Worm (Caenorhabditis elegans) whole organism, L4 larva: ENCODE results near the gene ric-7.

Experiments
- F26F4.8 ChIP-seq: fragments of 200-800 bp; sonication (Bioruptor generic); conservative IDR thresholded peaks from 2 replicates; pipeline ENCODE4 v1.3.6; 2022; ENCODE audit warnings: missing genetic modification characterization, missing compliant biosample characterization
- F37D6.2 ChIP-seq: sonication (generic microtip); optimal IDR thresholded peaks from 2 replicates; lab custom pipeline; 2016; ENCODE audit warnings: mild to moderate bottlenecking, missing genetic modification characterization, missing compliant biosample characterization
- F49E8.2 ChIP-seq: sonication (generic microtip); optimal IDR thresholded peaks from 2 replicates; lab custom pipeline; 2016; ENCODE audit warnings: missing compliant biosample characterization, mild to moderate bottlenecking, missing genetic modification characterization, borderline replicate concordance
- T20F7.1 ChIP-seq: fragments of 200-800 bp; sonication (Bioruptor generic); optimal IDR thresholded peaks from 2 replicates; lab custom pipeline; 2018; ENCODE audit warnings: mild to moderate bottlenecking, missing genetic modification characterization, missing compliant biosample characterization
- Y105C5A.15 ChIP-seq: fragments of 200-800 bp; sonication (Bioruptor generic); IDR thresholded peaks from 2 replicates; pipeline ENCODE4 v1.3.6; 2022; ENCODE audit warnings: missing genetic modification characterization, missing compliant biosample characterization
- ceh-20 ChIP-seq: fragments of 200-800 bp; sonication (Bioruptor generic); IDR thresholded peaks from 2 replicates; pipeline ENCODE4 v1.3.6; 2022; ENCODE audit warnings: missing genetic modification reagents, missing genetic modification characterization, missing compliant biosample characterization
- ceh-32 ChIP-seq: sonication (generic microtip); optimal IDR thresholded peaks from 2 replicates; lab custom pipeline; 2016; ENCODE audit warnings: mild to moderate bottlenecking, missing genetic modification characterization, missing compliant biosample characterization; ENCODE audit not compliant: poor library complexity
- ceh-44 ChIP-seq: fragments of 200-800 bp; sonication (Bioruptor generic); IDR thresholded peaks from 2 replicates; pipeline ENCODE4 v1.3.6; 2022; ENCODE audit warnings: missing genetic modification reagents, missing genetic modification characterization, missing compliant biosample characterization
- cey-2 ChIP-seq: sonication (generic microtip); optimal IDR thresholded peaks from 3 replicates; lab custom pipeline; 2017; ENCODE audit warnings: missing genetic modification characterization, mild to moderate bottlenecking, missing compliant biosample characterization, antibody characterized with exemption, borderline replicate concordance; ENCODE audit not compliant: insufficient read depth
- daf-16 ChIP-seq, 3 experiments: sonication (generic microtip); optimal IDR thresholded peaks; 2 replicates each; lab custom pipeline; 2016 to 2017; ENCODE audit warnings: missing genetic modification characterization in 3 of 3, missing genetic modification reagents in 3 of 3, mild to moderate bottlenecking in 2 of 3, missing compliant biosample characterization in 2 of 3, missing biosample characterization in 1 of 3, moderate library complexity in 1 of 3
- daf-19 ChIP-seq: fragments of 200-800 bp; sonication (Bioruptor generic); conservative IDR thresholded peaks from 2 replicates; pipeline ENCODE4 v1.3.6; 2022; ENCODE audit warnings: missing genetic modification characterization, missing compliant biosample characterization
- egl-27 ChIP-seq: sonication (generic microtip); optimal IDR thresholded peaks from 3 replicates; lab custom pipeline; 2017; ENCODE audit warnings: missing biosample characterization, missing genetic modification reagents, missing genetic modification characterization
- hlh-11 ChIP-seq: fragments of 200-800 bp; sonication (Bioruptor generic); optimal IDR thresholded peaks from 2 replicates; lab custom pipeline; 2018; ENCODE audit warnings: mild to moderate bottlenecking, missing genetic modification characterization, missing compliant biosample characterization
- hlh-30 ChIP-seq: sonication (generic microtip); optimal IDR thresholded peaks from 2 replicates; lab custom pipeline; 2017; ENCODE audit warnings: antibody characterized with exemption, mild to moderate bottlenecking, missing genetic modification characterization, missing compliant biosample characterization; ENCODE audit not compliant: insufficient read depth
- hmg-1.1 ChIP-seq: fragments of 200-800 bp; sonication (Bioruptor generic); IDR thresholded peaks from 2 replicates; pipeline ENCODE4 v1.3.6; 2022; ENCODE audit warnings: missing genetic modification reagents, missing genetic modification characterization, missing compliant biosample characterization
- lin-1 ChIP-seq: fragments of 200-800 bp; sonication (Bioruptor generic); IDR thresholded peaks from 2 replicates; pipeline ENCODE4 v1.3.6; 2022; ENCODE audit warnings: missing genetic modification reagents, missing genetic modification characterization, missing compliant biosample characterization
- lin-29 ChIP-seq: fragments of 200-800 bp; sonication (Bioruptor generic); IDR thresholded peaks from 2 replicates; pipeline ENCODE4 v1.3.6; 2022; ENCODE audit warnings: missing genetic modification reagents, missing genetic modification characterization, missing compliant biosample characterization
- lin-38 ChIP-seq: fragments of 200-800 bp; sonication (Bioruptor generic); IDR thresholded peaks from 2 replicates; pipeline ENCODE4 v1.3.6; 2022; ENCODE audit warnings: missing genetic modification reagents, missing genetic modification characterization, missing compliant biosample characterization
- lin-39 ChIP-seq: fragments of 150-350 bp; optimal IDR thresholded peaks from 2 replicates; lab custom pipeline; 2014; ENCODE audit warnings: missing biosample characterization, missing genetic modification reagents, missing genetic modification characterization
- lsy-2 ChIP-seq, 2 experiments: fragments of 150-350 bp in 1 of 2; sonication (generic microtip) in 1 of 2; optimal IDR thresholded peaks; 2 replicates each; lab custom pipeline; 2014 to 2017; ENCODE audit warnings: missing biosample characterization in 2 of 2, missing genetic modification characterization in 2 of 2
- mdl-1 ChIP-seq, 2 experiments: fragments of 150-350 bp in 1 of 2; sonication (generic microtip) in 1 of 2; optimal IDR thresholded peaks; 2 replicates each; lab custom pipeline; 2014 to 2017; ENCODE audit warnings: missing biosample characterization in 2 of 2, missing genetic modification characterization in 2 of 2
- mdt-29 ChIP-seq: fragments of 200-800 bp; sonication (Bioruptor generic); IDR thresholded peaks from 2 replicates; pipeline ENCODE4 v1.3.6; 2022; ENCODE audit warnings: missing genetic modification reagents, missing genetic modification characterization, missing compliant biosample characterization
- mes-2 ChIP-seq: sonication (generic microtip); optimal IDR thresholded peaks from 2 replicates; lab custom pipeline; 2016; ENCODE audit warnings: missing genotype, mild to moderate bottlenecking, missing genetic modification characterization, missing compliant biosample characterization; ENCODE audit not compliant: poor library complexity, severe bottlenecking
- mxl-3 ChIP-seq: fragments of 200-800 bp; sonication (Bioruptor generic); optimal IDR thresholded peaks from 2 replicates; lab custom pipeline; 2018; ENCODE audit warnings: mild to moderate bottlenecking, missing genetic modification characterization, missing compliant biosample characterization
- nhr-25 ChIP-seq: sonication (generic microtip); optimal IDR thresholded peaks from 2 replicates; lab custom pipeline; 2017; ENCODE audit warnings: missing genetic modification characterization, mild to moderate bottlenecking, missing compliant biosample characterization, antibody characterized with exemption, moderate library complexity, borderline replicate concordance; ENCODE audit not compliant: insufficient read depth
- nhr-28 ChIP-seq: fragments of 150-350 bp; optimal IDR thresholded peaks from 2 replicates; lab custom pipeline; 2014; ENCODE audit warnings: missing biosample characterization, missing genetic modification characterization
- nhr-42 ChIP-seq: fragments of 200-800 bp; sonication (Bioruptor generic); IDR thresholded peaks from 2 replicates; pipeline ENCODE4 v1.3.6; 2022; ENCODE audit warnings: missing genetic modification characterization, missing compliant biosample characterization
- nhr-48 ChIP-seq: sonication (generic microtip); optimal IDR thresholded peaks from 2 replicates; lab custom pipeline; 2016; ENCODE audit warnings: mild to moderate bottlenecking, missing genetic modification characterization, missing compliant biosample characterization
- nhr-6 ChIP-seq: fragments of 150-350 bp; optimal IDR thresholded peaks from 2 replicates; lab custom pipeline; 2014; ENCODE audit warnings: missing biosample characterization, missing genetic modification characterization
- nhr-76 ChIP-seq: fragments of 150-350 bp; optimal IDR thresholded peaks from 2 replicates; lab custom pipeline; 2014; ENCODE audit warnings: missing biosample characterization, missing genetic modification characterization
- nhr-77 ChIP-seq: fragments of 150-350 bp; optimal IDR thresholded peaks from 2 replicates; lab custom pipeline; 2014; ENCODE audit warnings: missing biosample characterization, missing genetic modification characterization
- rbr-2 ChIP-seq: sonication (generic microtip); optimal IDR thresholded peaks from 2 replicates; lab custom pipeline; 2016; ENCODE audit warnings: missing genotype, missing genetic modification characterization, missing compliant biosample characterization
- saeg-2 ChIP-seq: fragments of 200-800 bp; sonication (Bioruptor generic); IDR thresholded peaks from 2 replicates; pipeline ENCODE4 v1.3.6; 2022; ENCODE audit warnings: missing genetic modification reagents, missing genetic modification characterization, missing compliant biosample characterization
- skn-1 ChIP-seq: fragments of 150-350 bp; optimal IDR thresholded peaks from 2 replicates; lab custom pipeline; 2014; ENCODE audit warnings: missing biosample characterization, missing genetic modification characterization
- snpc-4 ChIP-seq: fragments of 150-350 bp; optimal IDR thresholded peaks from 2 replicates; lab custom pipeline; 2014; ENCODE audit warnings: missing biosample characterization, missing genetic modification characterization
- spr-3 ChIP-seq: fragments of 200-800 bp; sonication (Bioruptor generic); optimal IDR thresholded peaks from 2 replicates; lab custom pipeline; 2018; ENCODE audit warnings: mild to moderate bottlenecking, missing genetic modification characterization, missing compliant biosample characterization
- unc-39 ChIP-seq: sonication (generic microtip); optimal IDR thresholded peaks from 2 replicates; lab custom pipeline; 2017; ENCODE audit warnings: missing biosample characterization, missing genetic modification characterization
- vab-7 ChIP-seq: fragments of 200-800 bp; sonication (Bioruptor generic); IDR thresholded peaks from 2 replicates; pipeline ENCODE4 v1.3.6; 2022; ENCODE audit warnings: missing genetic modification reagents, missing genetic modification characterization, missing compliant biosample characterization
- zag-1 ChIP-seq: fragments of 150-350 bp; optimal IDR thresholded peaks from 2 replicates; lab custom pipeline; 2014; ENCODE audit warnings: missing biosample characterization, missing genetic modification characterization
- zfp-3 ChIP-seq: fragments of 200-800 bp; sonication (Bioruptor generic); conservative IDR thresholded peaks from 2 replicates; pipeline ENCODE4 v1.3.6; 2022; ENCODE audit warnings: missing genetic modification reagents, missing genetic modification characterization, missing compliant biosample characterization
- ztf-11 ChIP-seq: fragments of 150-350 bp; optimal IDR thresholded peaks from 2 replicates; lab custom pipeline; 2014; ENCODE audit warnings: missing biosample characterization, missing genetic modification characterization
- ztf-7 ChIP-seq: fragments of 150-350 bp; optimal IDR thresholded peaks from 2 replicates; lab custom pipeline; 2014; ENCODE audit warnings: missing biosample characterization, missing genetic modification characterization

Gene ric-7

DNA sequence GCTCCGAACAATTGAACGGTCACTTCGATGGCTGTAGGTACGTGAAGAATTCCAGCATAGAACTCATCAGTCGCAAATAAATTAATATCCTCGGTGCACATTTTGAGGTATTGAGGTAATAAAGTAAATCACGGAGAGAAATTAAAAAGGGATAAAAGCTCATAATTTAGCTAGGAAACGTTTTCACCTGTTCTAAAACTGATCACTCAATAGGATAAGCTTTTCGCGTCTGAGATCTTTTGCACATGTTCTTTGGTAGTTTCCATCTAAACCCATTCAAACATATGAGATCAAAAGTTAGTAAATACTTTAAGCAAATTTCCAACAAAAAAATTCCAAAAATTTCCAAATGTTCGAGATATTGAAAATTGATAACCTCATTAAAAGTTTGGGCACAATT lies 11.8 kb upstream of the ric-7 start, which contains the start of gene srh-308:
Gene srh-308 (minus strand): TSS at position 101 of the 400 bp plus-strand sequence.
- TF ChIP-seq mdl-1 (tag; optimal IDR thresholded peaks at IDR 0.05; lab: Kevin White, UChicago): no peak
- TF ChIP-seq T20F7.1 (GFP tag; lab: Kevin White, UChicago): no peak
- no peak for TF ChIP-seq zag-1 (tag; lab: Kevin White, UChicago)
- TF ChIP-seq F49E8.2 (tag; lab: Kevin White, UChicago): no peak
- TF ChIP-seq Y105C5A.15: no peak
- no peak for TF ChIP-seq ceh-32 (tag; lab: Kevin White, UChicago)
- TF ChIP-seq lin-39 (tag; lab: Kevin White, UChicago): no peak
- no peak for TF ChIP-seq snpc-4 (tag; lab: Kevin White, UChicago)
- TF ChIP-seq hmg-1.1 (GFP tag; lab: Robert Waterston, UW): no peak
- no peak for TF ChIP-seq nhr-77 (tag; lab: Kevin White, UChicago)
- TF ChIP-seq nhr-25: no peak
- no peak for TF ChIP-seq F26F4.8 (GFP tag; lab: Robert Waterston, UW)
- TF ChIP-seq lin-29: no peak
- TF ChIP-seq lin-1 (GFP tag; lab: Robert Waterston, UW): no peak
- no peak for TF ChIP-seq zfp-3
- TF ChIP-seq skn-1: no peak
- TF ChIP-seq daf-19 (GFP tag; lab: Robert Waterston, UW): no peak
- TF ChIP-seq nhr-42 (GFP tag; lab: Robert Waterston, UW): no peak
- TF ChIP-seq nhr-76 (tag; lab: Kevin White, UChicago): no peak
- TF ChIP-seq nhr-6: no peak

DNA sequence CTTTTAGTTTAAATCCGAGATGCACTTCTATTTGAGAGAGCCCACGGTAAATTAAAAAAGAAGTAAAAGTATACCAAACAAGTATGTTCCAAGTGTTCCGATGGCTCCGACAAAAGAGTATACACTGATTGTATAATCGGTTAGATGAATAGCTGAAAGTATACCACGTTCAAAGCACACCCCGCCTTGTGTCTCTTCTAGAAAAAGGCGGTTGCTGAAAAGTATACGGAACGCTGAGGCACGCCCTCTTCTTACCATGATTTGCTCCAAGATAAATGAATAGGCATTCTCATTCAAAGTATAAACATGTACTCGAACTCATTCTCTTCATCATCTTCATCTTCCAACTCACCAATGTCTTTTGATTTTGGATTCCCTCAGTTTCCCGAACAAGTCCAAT lies 8.7 kb upstream of the ric-7 start, which contains the start of gene end-3:
Gene end-3 (plus strand): TSS at position 301 of the 400 bp plus-strand sequence.
- TF ChIP-seq vab-7 (GFP tag; lab: Robert Waterston, UW) (no peak), egl-27 (no peak), F37D6.2 (tag; lab: Kevin White, UChicago) (no peak), daf-19 (GFP tag; lab: Robert Waterston, UW) (no peak), saeg-2 (GFP tag; lab: Robert Waterston, UW) (no peak), cey-2 (tag; lab: Kevin White, UChicago) (no peak), skn-1 (no peak), unc-39 (tag; lab: Kevin White, UChicago) (no peak), daf-16 (GFP tag; optimal IDR thresholded peaks at IDR 0.05; lab: Kevin White, UChicago) (no peak), daf-16 (tag; optimal IDR thresholded peaks at IDR 0.05; lab: Kevin White, UChicago) (no peak), ztf-11 (tag; lab: Kevin White, UChicago) (no peak), hlh-30 (tag; lab: Kevin White, UChicago) (no peak)

DNA sequence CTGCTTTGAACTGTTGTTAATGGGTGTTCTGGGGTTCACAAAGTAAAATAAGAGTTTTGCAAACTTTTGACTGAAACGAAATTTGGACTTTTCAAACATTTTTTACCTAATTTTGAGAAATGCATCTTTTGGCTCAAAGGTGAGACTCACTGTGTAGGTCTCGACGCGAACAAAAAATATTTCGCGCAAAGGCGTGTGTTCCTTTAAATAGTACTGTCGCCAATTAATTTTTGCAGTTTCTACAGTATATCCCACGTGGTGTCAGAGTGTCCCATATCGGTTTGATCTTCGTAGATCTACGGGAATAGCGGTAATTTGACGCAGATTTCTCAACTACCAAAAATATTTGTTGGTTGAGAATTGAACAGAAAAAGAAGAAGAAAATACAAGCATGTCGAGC lies 7.9 kb upstream of the ric-7 start:
- TF ChIP-seq mdt-29 (GFP tag; lab: Robert Waterston, UW): no peak
- peak; percentile 11 for TF ChIP-seq ztf-7 (tag; lab: Kevin White, UChicago)
- TF ChIP-seq daf-16 (GFP tag; optimal IDR thresholded peaks at IDR 0.05; lab: Kevin White, UChicago): no peak
- TF ChIP-seq daf-16 (tag; optimal IDR thresholded peaks at IDR 0.05; lab: Kevin White, UChicago): no peak
- peak; percentile 45; the same call in 1 of the 2 replicates for TF ChIP-seq zfp-3
- TF ChIP-seq lin-29: no peak
- TF ChIP-seq ceh-20 (GFP tag; lab: Robert Waterston, UW): 0 out of 2 replicates have a peak, but pooled peaks have one; percentile 40
- TF ChIP-seq ceh-32 (tag; lab: Kevin White, UChicago): no peak

DNA sequence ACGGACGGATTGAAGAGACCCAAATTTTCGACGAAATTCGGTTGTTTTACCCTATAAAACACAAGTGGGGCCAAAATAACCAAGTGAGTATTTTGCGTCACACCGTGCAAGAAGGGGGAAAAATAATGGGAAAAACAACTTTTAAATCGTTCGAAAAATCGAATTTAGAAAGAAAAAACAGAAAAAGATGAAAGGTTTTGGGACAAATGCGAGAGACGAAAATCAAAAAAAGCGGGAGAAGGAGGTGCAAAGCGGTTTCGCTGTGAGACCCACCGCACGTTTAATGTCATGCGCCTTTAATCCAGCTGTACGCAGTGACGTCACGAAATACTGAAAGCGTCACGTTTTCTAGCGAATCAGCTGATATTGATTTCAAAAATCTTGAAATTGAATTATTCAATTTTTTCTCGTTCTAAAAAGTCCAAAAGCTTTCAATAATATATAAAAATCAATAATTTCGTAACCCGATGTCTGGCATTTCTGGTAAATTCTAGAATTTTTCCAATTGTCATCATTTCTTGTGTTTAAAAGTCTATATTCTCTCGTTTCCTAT lies 6.4 kb upstream of the ric-7 start, which contains the start of the genes ddx-17 and aip-1:
Gene ddx-17 (minus strand): TSS at position 51 of the 553 bp plus-strand sequence.
Gene aip-1 (plus strand): TSS at position 332 of the 553 bp plus-strand sequence.
- peak; percentile 30 for TF ChIP-seq nhr-48 (tag; lab: Kevin White, UChicago)
- no peak for TF ChIP-seq daf-16 (GFP tag; optimal IDR thresholded peaks at IDR 0.05; lab: Kevin White, UChicago)
- TF ChIP-seq daf-16 (tag; optimal IDR thresholded peaks at IDR 0.05; lab: Kevin White, UChicago): peak; percentile 4
- TF ChIP-seq nhr-77 (tag; lab: Kevin White, UChicago): peak; percentile 48
- TF ChIP-seq ceh-20 (GFP tag; lab: Robert Waterston, UW): peak; percentile 46; the same call in 1 of the 2 replicates
- TF ChIP-seq mdl-1 (tag; optimal IDR thresholded peaks at IDR 0.05; lab: Kevin White, UChicago): peak in 1 of 2 experiments; percentile 60
- peak; percentile 73 for TF ChIP-seq lin-38 (GFP tag; lab: Robert Waterston, UW)
- no peak for TF ChIP-seq spr-3 (GFP tag; lab: Kevin White, UChicago)
- TF ChIP-seq mes-2: peak; percentile 72
- peak; percentile 44 for TF ChIP-seq nhr-25
- peak; percentile 8 to 87 for TF ChIP-seq lsy-2 (tag; optimal IDR thresholded peaks at IDR 0.05; lab: Kevin White, UChicago)
- TF ChIP-seq mxl-3: peak; percentile 42
- no peak for TF ChIP-seq ztf-11 (tag; lab: Kevin White, UChicago)
- TF ChIP-seq ceh-44 (GFP tag; lab: Robert Waterston, UW): no peak
- peak; percentile 57 for TF ChIP-seq rbr-2 (tag; lab: Kevin White, UChicago)
- TF ChIP-seq nhr-28 (tag; lab: Kevin White, UChicago): peak; percentile 63
- no peak for TF ChIP-seq mdt-29 (GFP tag; lab: Robert Waterston, UW)
- TF ChIP-seq hlh-11 (tag; lab: Kevin White, UChicago): peak; percentile 98
- TF ChIP-seq ztf-7 (tag; lab: Kevin White, UChicago): peak; percentile 12
